Worm (Caenorhabditis elegans) whole organism, L4 larva: ENCODE data around the gene srp-3.
A peak's percentile ranks its signal among the peaks of the same experiment; 100 is the strongest.

ENCODE experiments used
- F10B5.3 ChIP-seq: sonication (generic microtip); optimal IDR thresholded peaks from 2 replicates; lab custom pipeline; 2016; ENCODE audit warnings: mild to moderate bottlenecking, missing genetic modification characterization, missing compliant biosample characterization
- F26F4.8 ChIP-seq: fragments of 200-800 bp; sonication (Bioruptor generic); conservative IDR thresholded peaks from 2 replicates; pipeline ENCODE4 v1.3.6; 2022; ENCODE audit warnings: missing genetic modification characterization, missing compliant biosample characterization
- F37D6.2 ChIP-seq: sonication (generic microtip); optimal IDR thresholded peaks from 2 replicates; lab custom pipeline; 2016; ENCODE audit warnings: mild to moderate bottlenecking, missing genetic modification characterization, missing compliant biosample characterization
- R02D3.7 ChIP-seq: fragments of 150-350 bp; sonication (generic microtip); optimal IDR thresholded peaks from 3 replicates; lab custom pipeline; 2014; ENCODE audit warnings: missing biosample characterization, missing genetic modification characterization
- ZK337.2 ChIP-seq: fragments of 200-800 bp; sonication (Bioruptor generic); IDR thresholded peaks from 2 replicates; pipeline ENCODE4 v1.3.6; 2022; ENCODE audit warnings: missing genetic modification reagents, missing genetic modification characterization, missing compliant biosample characterization
- aha-1 ChIP-seq: fragments of 150-350 bp; peaks from one replicate; lab custom pipeline; 2014; ENCODE audit warnings: missing biosample characterization, missing genetic modification characterization
- ceh-20 ChIP-seq: fragments of 200-800 bp; sonication (Bioruptor generic); IDR thresholded peaks from 2 replicates; pipeline ENCODE4 v1.3.6; 2022; ENCODE audit warnings: missing genetic modification reagents, missing genetic modification characterization, missing compliant biosample characterization
- ceh-28 ChIP-seq: fragments of 150-350 bp; optimal IDR thresholded peaks from 2 replicates; lab custom pipeline; 2014; ENCODE audit warnings: missing biosample characterization, missing genetic modification reagents, missing genetic modification characterization
- ceh-62 ChIP-seq: sonication (generic microtip); optimal IDR thresholded peaks from 2 replicates; lab custom pipeline; 2017; ENCODE audit warnings: missing biosample characterization, missing genetic modification characterization
- ctbp-1 ChIP-seq: fragments of 200-800 bp; sonication (Bioruptor generic); IDR thresholded peaks from 2 replicates; pipeline ENCODE4 v1.3.6; 2022; ENCODE audit warnings: missing genetic modification reagents, missing genetic modification characterization, missing compliant biosample characterization
- daf-16 ChIP-seq, 3 experiments: sonication (generic microtip); optimal IDR thresholded peaks; 2 replicates each; lab custom pipeline; 2016 to 2017; ENCODE audit warnings: missing genetic modification characterization in 3 of 3, missing genetic modification reagents in 3 of 3, mild to moderate bottlenecking in 2 of 3, missing compliant biosample characterization in 2 of 3, missing biosample characterization in 1 of 3, moderate library complexity in 1 of 3
- dmd-6 ChIP-seq: fragments of 200-800 bp; sonication (Bioruptor generic); IDR thresholded peaks from 2 replicates; pipeline ENCODE4 v1.3.6; 2022; ENCODE audit warnings: missing genetic modification reagents, missing genetic modification characterization, missing compliant biosample characterization
- dmd-8 ChIP-seq: fragments of 200-800 bp; sonication (Bioruptor generic); IDR thresholded peaks from 2 replicates; pipeline ENCODE4 v1.3.6; 2022; ENCODE audit warnings: missing genetic modification characterization, missing compliant biosample characterization
- dmd-9 ChIP-seq: fragments of 200-800 bp; sonication (Bioruptor generic); IDR thresholded peaks from 2 replicates; pipeline ENCODE4 v1.3.6; 2022; ENCODE audit warnings: missing genetic modification reagents, missing genetic modification characterization, missing compliant biosample characterization
- dpl-1 ChIP-seq: fragments of 150-350 bp; optimal IDR thresholded peaks from 2 replicates; lab custom pipeline; 2014; ENCODE audit warnings: missing biosample characterization, missing genetic modification reagents, missing genetic modification characterization
- dve-1 ChIP-seq: sonication (generic microtip); optimal IDR thresholded peaks from 2 replicates; lab custom pipeline; 2017; ENCODE audit warnings: antibody characterized with exemption, mild to moderate bottlenecking, missing genetic modification characterization, missing compliant biosample characterization; ENCODE audit not compliant: insufficient read depth
- egl-43 ChIP-seq: fragments of 200-800 bp; sonication (Bioruptor generic); IDR thresholded peaks from 2 replicates; pipeline ENCODE4 v1.3.6; 2022; ENCODE audit warnings: missing genetic modification reagents, missing genetic modification characterization, missing compliant biosample characterization
- hif-1 ChIP-seq, 2 experiments: sonication (generic microtip); optimal IDR thresholded peaks; 2 replicates each; lab custom pipeline; 2016 to 2017; ENCODE audit warnings: missing compliant biosample characterization in 2 of 2, missing genetic modification characterization in 2 of 2, missing genetic modification reagents in 2 of 2, missing genotype in 2 of 2, mild to moderate bottlenecking in 1 of 2
- hlh-30 ChIP-seq: sonication (generic microtip); optimal IDR thresholded peaks from 2 replicates; lab custom pipeline; 2017; ENCODE audit warnings: antibody characterized with exemption, mild to moderate bottlenecking, missing genetic modification characterization, missing compliant biosample characterization; ENCODE audit not compliant: insufficient read depth
- jun-1 ChIP-seq: fragments of 150-350 bp; optimal IDR thresholded peaks from 2 replicates; lab custom pipeline; 2014; ENCODE audit warnings: missing biosample characterization, missing genetic modification reagents, missing genetic modification characterization
- lin-15B ChIP-seq: fragments of 150-350 bp; sonication (generic microtip); optimal IDR thresholded peaks from 3 replicates; lab custom pipeline; 2014; ENCODE audit warnings: missing biosample characterization, missing genetic modification characterization
- lin-29 ChIP-seq: fragments of 200-800 bp; sonication (Bioruptor generic); IDR thresholded peaks from 2 replicates; pipeline ENCODE4 v1.3.6; 2022; ENCODE audit warnings: missing genetic modification reagents, missing genetic modification characterization, missing compliant biosample characterization
- lir-3 ChIP-seq: sonication (generic microtip); optimal IDR thresholded peaks from 2 replicates; lab custom pipeline; 2016; ENCODE audit warnings: mild to moderate bottlenecking, missing genetic modification characterization, missing compliant biosample characterization
- lsy-2 ChIP-seq, 2 experiments: fragments of 150-350 bp in 1 of 2; sonication (generic microtip) in 1 of 2; optimal IDR thresholded peaks; 2 replicates each; lab custom pipeline; 2014 to 2017; ENCODE audit warnings: missing biosample characterization in 2 of 2, missing genetic modification characterization in 2 of 2
- mdt-29 ChIP-seq: fragments of 200-800 bp; sonication (Bioruptor generic); IDR thresholded peaks from 2 replicates; pipeline ENCODE4 v1.3.6; 2022; ENCODE audit warnings: missing genetic modification reagents, missing genetic modification characterization, missing compliant biosample characterization
- mxl-2 ChIP-seq: fragments of 200-800 bp; sonication (Bioruptor generic); conservative IDR thresholded peaks from 2 replicates; pipeline ENCODE4 v1.3.6; 2022; ENCODE audit warnings: missing genetic modification reagents, missing genetic modification characterization, missing compliant biosample characterization
- mxl-3 ChIP-seq: fragments of 200-800 bp; sonication (Bioruptor generic); optimal IDR thresholded peaks from 2 replicates; lab custom pipeline; 2018; ENCODE audit warnings: mild to moderate bottlenecking, missing genetic modification characterization, missing compliant biosample characterization
- nhr-10 ChIP-seq: fragments of 150-350 bp; optimal IDR thresholded peaks from 2 replicates; lab custom pipeline; 2014; ENCODE audit warnings: missing biosample characterization, missing genetic modification characterization
- nhr-42 ChIP-seq: fragments of 200-800 bp; sonication (Bioruptor generic); IDR thresholded peaks from 2 replicates; pipeline ENCODE4 v1.3.6; 2022; ENCODE audit warnings: missing genetic modification characterization, missing compliant biosample characterization
- php-3 ChIP-seq: fragments of 200-800 bp; sonication (Bioruptor generic); IDR thresholded peaks from 2 replicates; pipeline ENCODE4 v1.3.6; 2022; ENCODE audit warnings: missing genetic modification reagents, missing genetic modification characterization, missing compliant biosample characterization
- saeg-2 ChIP-seq: fragments of 200-800 bp; sonication (Bioruptor generic); IDR thresholded peaks from 2 replicates; pipeline ENCODE4 v1.3.6; 2022; ENCODE audit warnings: missing genetic modification reagents, missing genetic modification characterization, missing compliant biosample characterization
- set-16 ChIP-seq: fragments of 200-800 bp; sonication (Bioruptor generic); IDR thresholded peaks from 2 replicates; pipeline ENCODE4 v1.3.6; 2022; ENCODE audit warnings: missing genetic modification reagents, missing genetic modification characterization, missing compliant biosample characterization
- skn-1 ChIP-seq: fragments of 150-350 bp; optimal IDR thresholded peaks from 2 replicates; lab custom pipeline; 2014; ENCODE audit warnings: missing biosample characterization, missing genetic modification characterization
- snpc-1.2 ChIP-seq: fragments of 200-800 bp; sonication (Bioruptor generic); IDR thresholded peaks from 2 replicates; pipeline ENCODE4 v1.3.6; 2022; ENCODE audit warnings: missing genetic modification reagents, missing genetic modification characterization, missing compliant biosample characterization
- spr-1 ChIP-seq: sonication (generic microtip); optimal IDR thresholded peaks from 2 replicates; lab custom pipeline; 2016; ENCODE audit warnings: mild to moderate bottlenecking, missing genetic modification characterization, missing compliant biosample characterization
- spr-3 ChIP-seq: fragments of 200-800 bp; sonication (Bioruptor generic); optimal IDR thresholded peaks from 2 replicates; lab custom pipeline; 2018; ENCODE audit warnings: mild to moderate bottlenecking, missing genetic modification characterization, missing compliant biosample characterization
- tra-1 ChIP-seq: fragments of 200-800 bp; sonication (Bioruptor generic); IDR thresholded peaks from 2 replicates; pipeline ENCODE4 v1.3.6; 2022; ENCODE audit warnings: missing genetic modification reagents, missing genetic modification characterization, missing compliant biosample characterization
- unc-130 ChIP-seq: sonication (generic microtip); optimal IDR thresholded peaks from 2 replicates; lab custom pipeline; 2016; ENCODE audit warnings: missing genetic modification reagents, missing genetic modification characterization, missing compliant biosample characterization
- vab-7 ChIP-seq: fragments of 200-800 bp; sonication (Bioruptor generic); IDR thresholded peaks from 2 replicates; pipeline ENCODE4 v1.3.6; 2022; ENCODE audit warnings: missing genetic modification reagents, missing genetic modification characterization, missing compliant biosample characterization
- zfp-3 ChIP-seq: fragments of 200-800 bp; sonication (Bioruptor generic); conservative IDR thresholded peaks from 2 replicates; pipeline ENCODE4 v1.3.6; 2022; ENCODE audit warnings: missing genetic modification reagents, missing genetic modification characterization, missing compliant biosample characterization
- zip-11 ChIP-seq: fragments of 200-800 bp; sonication (Bioruptor generic); IDR thresholded peaks from 2 replicates; pipeline ENCODE4 v1.3.6; 2022; ENCODE audit warnings: missing genetic modification characterization, missing compliant biosample characterization
- zip-2 ChIP-seq: fragments of 150-350 bp; optimal IDR thresholded peaks from 2 replicates; lab custom pipeline; 2014; ENCODE audit warnings: missing biosample characterization, missing genetic modification characterization
- ztf-7 ChIP-seq: fragments of 150-350 bp; optimal IDR thresholded peaks from 2 replicates; lab custom pipeline; 2014; ENCODE audit warnings: missing biosample characterization, missing genetic modification characterization

The srp-3 gene

ce11 chrV:1908542-1908941 is at the start of gene srp-3:
Gene srp-3, plus strand, starts transcription at chrV:1908842.
- TF ChIP-seq daf-16 (GFP tag; optimal IDR thresholded peaks at IDR 0.05; lab: Kevin White, UChicago) (no peak), daf-16 (tag; optimal IDR thresholded peaks at IDR 0.05; lab: Kevin White, UChicago) (no peak), aha-1 (tag; lab: Kevin White, UChicago) (peak; percentile 13)

DNA sequence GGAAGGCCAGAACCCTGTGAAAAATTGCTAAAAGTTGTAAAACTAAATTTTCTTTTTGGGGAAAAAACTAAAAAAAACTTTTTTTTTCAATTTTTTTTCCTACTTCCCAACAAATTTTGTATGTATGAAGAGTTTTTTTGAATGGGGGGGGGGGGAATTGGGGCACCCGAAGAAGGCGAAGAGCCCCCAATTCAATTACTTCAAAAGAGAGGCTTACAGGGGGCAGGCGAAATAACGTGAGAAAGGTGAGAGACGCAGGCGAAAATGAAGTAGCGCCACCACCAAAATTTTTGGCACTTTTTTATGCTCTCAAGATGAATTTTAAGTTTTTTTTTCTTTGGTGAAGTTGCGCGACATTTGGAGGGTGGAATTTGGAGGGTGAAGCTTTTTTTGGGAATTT is 45.7 kb upstream of the srp-3 start:
- TF ChIP-seq ctbp-1 (GFP tag; lab: Robert Waterston, UW) (0 out of 2 replicates have a peak, but pooled peaks have one; percentile 20), ceh-20 (GFP tag; lab: Robert Waterston, UW) (no peak), skn-1 (no peak), ceh-28 (tag; lab: Kevin White, UChicago) (no peak)
- TF ChIP-seq, all 104 proteins: peak for 1

DNA sequence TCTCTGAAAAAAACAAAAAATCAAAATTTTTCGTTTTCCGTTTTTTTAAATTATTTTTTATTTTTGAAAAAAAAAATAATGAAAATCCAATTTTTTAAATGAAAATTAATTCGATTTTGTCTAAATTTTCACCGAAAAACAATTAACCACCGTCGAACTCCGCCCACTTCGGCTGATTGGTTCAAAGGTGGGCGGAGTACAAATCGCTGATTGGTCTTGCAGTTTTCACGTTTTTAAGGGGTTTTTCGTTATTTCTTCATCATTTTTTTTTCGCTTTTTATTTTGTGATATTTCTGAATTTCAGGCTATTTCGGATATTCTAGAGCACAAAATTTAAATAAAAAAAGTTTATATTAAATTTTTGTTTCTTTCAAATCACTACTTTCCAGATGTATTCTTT is 43.6 kb upstream of the srp-3 start:
- TF ChIP-seq set-16 (GFP tag; lab: Robert Waterston, UW) (no peak), ceh-62 (tag; lab: Kevin White, UChicago) (no peak), hlh-30 (no peak), zip-11 (no peak), ceh-20 (GFP tag; lab: Robert Waterston, UW) (no peak), mdt-29 (no peak), nhr-42 (GFP tag; lab: Robert Waterston, UW) (no peak), F10B5.3 (tag; lab: Kevin White, UChicago) (no peak), tra-1 (GFP tag; lab: Robert Waterston, UW) (no peak), lir-3 (tag; lab: Kevin White, UChicago) (no peak), unc-130 (GFP tag; lab: Kevin White, UChicago) (no peak), spr-3 (GFP tag; lab: Kevin White, UChicago) (no peak), zfp-3 (GFP tag; lab: Robert Waterston, UW) (no peak), php-3 (GFP tag; lab: Robert Waterston, UW) (no peak)

ce11 chrV:1868025-1868424 is 40.6 kb upstream of the srp-3 start:
- TF ChIP-seq aha-1 (tag; lab: Kevin White, UChicago) (peak; percentile 81), spr-1 (tag; lab: Kevin White, UChicago) (no peak)
- TF ChIP-seq, all 104 proteins: peak for 1

- peak; percentile 32 to 91 for TF ChIP-seq lsy-2 (tag; optimal IDR thresholded peaks at IDR 0.05; lab: Kevin White, UChicago)
- TF ChIP-seq jun-1 (tag; lab: Kevin White, UChicago): peak; percentile 67
- no peak for TF ChIP-seq R02D3.7 (tag; lab: Kevin White, UChicago)
- peak; percentile 47 for TF ChIP-seq zip-2 (tag; lab: Kevin White, UChicago)
- peak; percentile 76 for TF ChIP-seq vab-7
- peak; percentile 64 for TF ChIP-seq lin-29 (GFP tag; lab: Robert Waterston, UW)
- TF ChIP-seq saeg-2: peak; percentile 78
- no peak for TF ChIP-seq mxl-2 (GFP tag; lab: Robert Waterston, UW)
- TF ChIP-seq snpc-1.2 (GFP tag; lab: Robert Waterston, UW): peak; percentile 80
- TF ChIP-seq dpl-1 (GFP tag; lab: Kevin White, UChicago): peak; percentile 98
- no peak for TF ChIP-seq nhr-10 (tag; lab: Kevin White, UChicago)
- TF ChIP-seq dmd-6: peak; percentile 79
- peak; percentile 81 for TF ChIP-seq dmd-9 (GFP tag; lab: Robert Waterston, UW)
- TF ChIP-seq ctbp-1 (GFP tag; lab: Robert Waterston, UW): peak; percentile 80
- no peak for TF ChIP-seq F26F4.8
- TF ChIP-seq dve-1 (tag; lab: Kevin White, UChicago): peak; percentile 86
- no peak for TF ChIP-seq ceh-28 (tag; lab: Kevin White, UChicago)
- TF ChIP-seq egl-43 (GFP tag; lab: Robert Waterston, UW): peak; percentile 79
- peak; percentile 60 for TF ChIP-seq F37D6.2 (tag; lab: Kevin White, UChicago)
- TF ChIP-seq lin-15B (tag; lab: Kevin White, UChicago): peak; percentile 64
- TF ChIP-seq hif-1 (tag; optimal IDR thresholded peaks at IDR 0.05; lab: Kevin White, UChicago): peak; percentile 0 to 66
- peak; percentile 33 for TF ChIP-seq mxl-3 (GFP tag; lab: Kevin White, UChicago)
- no peak for TF ChIP-seq dmd-8 (GFP tag; lab: Robert Waterston, UW)
- TF ChIP-seq ztf-7 (tag; lab: Kevin White, UChicago): peak; percentile 70
- TF ChIP-seq ZK337.2 (GFP tag; lab: Robert Waterston, UW): no peak
Measured at ce11 chrV:1868596-1869263, 39.9 kb upstream of the srp-3 start, which contains the start of gene knl-3. Gene knl-3, plus strand, starts transcription at chrV:1869213.
